Worm (Caenorhabditis elegans) whole organism, L1 larva: Measurements from ENCODE around the gene srh-69.

Experiments used
- C04F5.9 ChIP-seq: sonication (generic microtip); optimal IDR thresholded peaks from 2 replicates; lab custom pipeline; 2016; ENCODE audit warnings: missing genetic modification characterization, missing compliant biosample characterization
- F16B12.6 ChIP-seq: fragments of 150-350 bp; optimal IDR thresholded peaks from 2 replicates; lab custom pipeline; 2014; ENCODE audit warnings: missing biosample characterization, missing genetic modification characterization
- Y116A8C.19 ChIP-seq: sonication (generic microtip); optimal IDR thresholded peaks from 2 replicates; lab custom pipeline; 2016; ENCODE audit warnings: missing compliant biosample characterization, missing genetic modification characterization, borderline replicate concordance
- alr-1 ChIP-seq: fragments of 200-800 bp; sonication (Bioruptor generic); optimal IDR thresholded peaks from 2 replicates; lab custom pipeline; 2018; ENCODE audit warnings: borderline replicate concordance, mild to moderate bottlenecking, missing genetic modification characterization, missing compliant biosample characterization
- ceh-63 ChIP-seq: fragments of 200-800 bp; sonication (Bioruptor generic); optimal IDR thresholded peaks from 2 replicates; lab custom pipeline; 2018; ENCODE audit warnings: mild to moderate bottlenecking, missing genetic modification characterization, missing compliant biosample characterization
- ces-1 ChIP-seq: fragments of 150-350 bp; optimal IDR thresholded peaks from 2 replicates; lab custom pipeline; 2014; ENCODE audit warnings: missing biosample characterization, missing genetic modification reagents, missing genetic modification characterization
- dsc-1 ChIP-seq: sonication (generic microtip); optimal IDR thresholded peaks from 2 replicates; lab custom pipeline; 2016; ENCODE audit warnings: mild to moderate bottlenecking, missing genetic modification characterization, missing compliant biosample characterization
- efl-1 ChIP-seq, 4 experiments: fragments of 150-350 bp; optimal IDR thresholded peaks in 3 of 4; peaks in 1 of 4; 1 replicate in 1 of 4; 2 replicates in 3 of 4; lab custom pipeline; 2014; ENCODE audit warnings: missing biosample characterization in 2 of 4, missing genetic modification characterization in 2 of 4, missing genetic modification reagents in 2 of 4
- efl-3 ChIP-seq: fragments of 200-800 bp; sonication (Bioruptor generic); optimal IDR thresholded peaks from 2 replicates; lab custom pipeline; 2018; ENCODE audit warnings: mild to moderate bottlenecking, missing genetic modification characterization, missing compliant biosample characterization
- egl-13 ChIP-seq: sonication (generic microtip); optimal IDR thresholded peaks from 2 replicates; lab custom pipeline; 2016; ENCODE audit warnings: missing genotype, missing genetic modification reagents, missing genetic modification characterization, missing compliant biosample characterization
- elt-3 ChIP-seq, 6 experiments: fragments of 150-350 bp in 1 of 6; sonication (generic microtip); optimal IDR thresholded peaks; 2 replicates each; lab custom pipeline; 2017 to 2018; ENCODE audit warnings: missing biosample characterization in 6 of 6, missing genetic modification characterization in 6 of 6, inconsistent platforms in 1 of 6
- ets-5 ChIP-seq: fragments of 200-800 bp; sonication (Bioruptor generic); IDR thresholded peaks from 2 replicates; pipeline ENCODE4 v1.3.6; 2022; ENCODE audit warnings: missing genetic modification characterization, missing compliant biosample characterization
- fkh-4 ChIP-seq: sonication (generic microtip); optimal IDR thresholded peaks from 2 replicates; lab custom pipeline; 2016; ENCODE audit warnings: missing compliant biosample characterization, missing genetic modification characterization, borderline replicate concordance
- fos-1 ChIP-seq: fragments of 150-350 bp; optimal IDR thresholded peaks from 2 replicates; lab custom pipeline; 2014; ENCODE audit warnings: missing biosample characterization, missing genetic modification characterization
- lin-35 ChIP-seq, 2 experiments: fragments of 150-350 bp; optimal IDR thresholded peaks; 2 replicates each; lab custom pipeline; 2014; ENCODE audit warnings: missing biosample characterization in 2 of 2, missing genetic modification characterization in 2 of 2, missing genetic modification reagents in 2 of 2
- lin-39 ChIP-seq: fragments of 150-350 bp; optimal IDR thresholded peaks from 2 replicates; lab custom pipeline; 2014; ENCODE audit warnings: missing biosample characterization, missing genetic modification reagents, missing genetic modification characterization
- lir-3 ChIP-seq: sonication (generic microtip); optimal IDR thresholded peaks from 2 replicates; lab custom pipeline; 2016; ENCODE audit warnings: mild to moderate bottlenecking, missing genetic modification characterization, moderate library complexity, missing compliant biosample characterization; ENCODE audit not compliant: poor library complexity
- mdl-1 ChIP-seq, 2 experiments: fragments of 150-350 bp; optimal IDR thresholded peaks; 2 replicates each; lab custom pipeline; 2014 to 2017; ENCODE audit warnings: missing biosample characterization in 2 of 2, missing genetic modification characterization in 2 of 2, inconsistent platforms in 1 of 2
- mef-2 ChIP-seq: fragments of 150-350 bp; optimal IDR thresholded peaks from 2 replicates; lab custom pipeline; 2014; ENCODE audit warnings: missing biosample characterization, missing genetic modification characterization
- mep-1 ChIP-seq: fragments of 150-350 bp; optimal IDR thresholded peaks from 2 replicates; lab custom pipeline; 2014; ENCODE audit warnings: missing biosample characterization, missing genetic modification characterization
- nhr-19 ChIP-seq: fragments of 200-800 bp; sonication (Bioruptor generic); conservative IDR thresholded peaks from 2 replicates; pipeline ENCODE4 v1.3.6; 2022; ENCODE audit warnings: missing genetic modification characterization, missing compliant biosample characterization
- nhr-28 ChIP-seq: fragments of 150-350 bp; optimal IDR thresholded peaks from 2 replicates; lab custom pipeline; 2014; ENCODE audit warnings: missing biosample characterization, missing genetic modification characterization
- nhr-47 ChIP-seq: sonication (generic microtip); optimal IDR thresholded peaks from 2 replicates; lab custom pipeline; 2016; ENCODE audit warnings: mild to moderate bottlenecking, missing genetic modification characterization, moderate library complexity, missing compliant biosample characterization
- nhr-71 ChIP-seq: sonication (generic microtip); optimal IDR thresholded peaks from 2 replicates; lab custom pipeline; 2016; ENCODE audit warnings: mild to moderate bottlenecking, missing genetic modification characterization, moderate library complexity, missing compliant biosample characterization
- nhr-90 ChIP-seq: sonication (generic microtip); optimal IDR thresholded peaks from 2 replicates; lab custom pipeline; 2016; ENCODE audit warnings: mild to moderate bottlenecking, missing genetic modification characterization, missing compliant biosample characterization; ENCODE audit not compliant: poor library complexity
- pqm-1 ChIP-seq: sonication (generic microtip); optimal IDR thresholded peaks from 3 replicates; lab custom pipeline; 2017; ENCODE audit warnings: missing biosample characterization, missing genetic modification characterization
- rnt-1 ChIP-seq: sonication (generic microtip); optimal IDR thresholded peaks from 2 replicates; lab custom pipeline; 2016; ENCODE audit warnings: mild to moderate bottlenecking, missing genetic modification characterization, moderate library complexity, missing compliant biosample characterization
- skn-1 ChIP-seq: fragments of 150-350 bp; optimal IDR thresholded peaks from 2 replicates; lab custom pipeline; 2014; ENCODE audit warnings: missing biosample characterization, missing genetic modification characterization
- snu-23 ChIP-seq: sonication (generic microtip); optimal IDR thresholded peaks from 2 replicates; lab custom pipeline; 2016; ENCODE audit warnings: missing genetic modification characterization, missing compliant biosample characterization
- sptf-1 ChIP-seq: fragments of 150-350 bp; optimal IDR thresholded peaks from 2 replicates; lab custom pipeline; 2014; ENCODE audit warnings: missing biosample characterization, missing genetic modification characterization
- swsn-7 ChIP-seq: sonication (generic microtip); optimal IDR thresholded peaks from 2 replicates; lab custom pipeline; 2016; ENCODE audit warnings: missing genetic modification characterization, missing compliant biosample characterization
- unc-130 ChIP-seq: fragments of 150-350 bp; optimal IDR thresholded peaks from 2 replicates; lab custom pipeline; 2017; ENCODE audit warnings: missing biosample characterization, missing genetic modification characterization, inconsistent platforms
- unc-30 ChIP-seq: sonication (generic microtip); optimal IDR thresholded peaks from 2 replicates; lab custom pipeline; 2017; ENCODE audit warnings: missing biosample characterization, missing genetic modification characterization
- ztf-11 ChIP-seq, 2 experiments: sonication (generic microtip); optimal IDR thresholded peaks; 2 replicates each; lab custom pipeline; 2016 to 2017; ENCODE audit warnings: missing genetic modification characterization in 2 of 2, missing biosample characterization in 1 of 2, missing compliant biosample characterization in 1 of 2
- ztf-4 ChIP-seq: fragments of 150-350 bp; optimal IDR thresholded peaks from 2 replicates; lab custom pipeline; 2014; ENCODE audit warnings: missing biosample characterization, missing genetic modification characterization

The srh-69 gene

ce11 chrII:12482622-12483021 is 31.9 kb downstream of the srh-69 start, which contains the start of gene fbxb-102:
fbxb-102 (plus strand) TSS chrII:12482922.
- TF ChIP-seq nhr-19 (GFP tag; lab: Robert Waterston, UW) (no peak), ztf-11 (tag; optimal IDR thresholded peaks at IDR 0.05; lab: Kevin White, UChicago) (no peak), egl-13 (tag; lab: Kevin White, UChicago) (no peak), pqm-1 (tag; lab: Kevin White, UChicago) (no peak), ces-1 (GFP tag; lab: Kevin White, UChicago) (no peak), efl-1 (optimal IDR thresholded peaks at IDR 0.05; lab: Kevin White, UChicago) (no peak), efl-1 (GFP tag; optimal IDR thresholded peaks at IDR 0.05 in 1 of 2; lab: Kevin White, UChicago) (no peak), mep-1 (tag; lab: Kevin White, UChicago) (no peak), nhr-71 (tag; lab: Kevin White, UChicago) (no peak), lir-3 (tag; lab: Kevin White, UChicago) (no peak), unc-130 (tag; lab: Kevin White, UChicago) (no peak), swsn-7 (tag; lab: Kevin White, UChicago) (no peak), nhr-47 (no peak), unc-30 (tag; lab: Kevin White, UChicago) (no peak), lin-39 (tag; lab: Kevin White, UChicago) (no peak), lin-35 (GFP tag; optimal IDR thresholded peaks at IDR 0.05; lab: Kevin White, UChicago) (no peak), mdl-1 (tag; optimal IDR thresholded peaks at IDR 0.05; lab: Kevin White, UChicago) (no peak), sptf-1 (tag; lab: Kevin White, UChicago) (no peak), dsc-1 (tag; lab: Kevin White, UChicago) (no peak), C04F5.9 (no peak), rnt-1 (tag; lab: Kevin White, UChicago) (no peak)

- TF ChIP-seq swsn-7 (tag; lab: Kevin White, UChicago): no peak
- TF ChIP-seq efl-1 (optimal IDR thresholded peaks at IDR 0.05; lab: Kevin White, UChicago): no peak
- peak in 1 of 2 experiments; percentile 91 for TF ChIP-seq efl-1 (GFP tag; optimal IDR thresholded peaks at IDR 0.05 in 1 of 2; lab: Kevin White, UChicago)
These were observed 32.9 kb downstream of the srh-69 start for ce11 chrII:12481645-12482044.

- no peak for TF ChIP-seq F16B12.6 (tag; lab: Kevin White, UChicago)
These were observed 33.7 kb downstream of the srh-69 start, which contains the start of gene arrd-9 for ce11 chrII:12480811-12481210. arrd-9 (minus strand) TSS chrII:12480911.

DNA sequence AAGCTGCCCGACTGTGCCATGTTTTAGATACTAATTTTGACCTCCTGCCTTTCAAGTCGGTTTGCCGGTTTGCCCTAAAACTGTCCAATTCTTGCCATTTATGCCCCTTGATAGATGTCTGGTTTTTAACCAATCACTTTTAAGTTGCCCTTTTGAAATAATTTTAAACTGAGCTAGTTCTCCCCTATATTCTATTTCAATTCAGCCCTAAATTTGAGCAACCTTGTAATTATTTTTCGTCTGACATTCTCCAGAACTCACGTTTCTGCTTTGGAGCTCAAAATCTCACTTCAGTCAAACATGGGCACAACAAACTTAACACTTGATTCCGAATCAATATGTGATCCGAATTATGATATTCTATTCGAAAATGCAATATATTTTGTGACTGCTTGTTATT is 41.1 kb downstream of the srh-69 start, which contains the start of gene srg-17:
Gene srg-17, plus strand, starts transcription at position 301 of the 400 bp plus-strand sequence.
- TF ChIP-seq ets-5 (no peak), efl-1 (optimal IDR thresholded peaks at IDR 0.05; lab: Kevin White, UChicago) (no peak), efl-1 (GFP tag; optimal IDR thresholded peaks at IDR 0.05 in 1 of 2; lab: Kevin White, UChicago) (peak in 1 of 2 experiments; percentile 48)

- no peak for TF ChIP-seq efl-1 (optimal IDR thresholded peaks at IDR 0.05; lab: Kevin White, UChicago)
- peak in 1 of 2 experiments; percentile 58 for TF ChIP-seq efl-1 (GFP tag; optimal IDR thresholded peaks at IDR 0.05 in 1 of 2; lab: Kevin White, UChicago)
- TF ChIP-seq Y116A8C.19: no peak
- no peak for TF ChIP-seq fos-1 (tag; lab: Kevin White, UChicago)
These were observed 43.2 kb downstream of the srh-69 start, which contains the start of the genes F15A4.5 and phat-8 for ce11 chrII:12471138-12471855. F15A4.5 (minus strand) TSS chrII:12471238. phat-8 (plus strand) TSS chrII:12471805.

- no peak for TF ChIP-seq snu-23
- TF ChIP-seq mef-2 (tag; lab: Kevin White, UChicago): no peak
- TF ChIP-seq efl-1 (optimal IDR thresholded peaks at IDR 0.05; lab: Kevin White, UChicago): no peak
- no peak for TF ChIP-seq efl-1 (GFP tag; optimal IDR thresholded peaks at IDR 0.05 in 1 of 2; lab: Kevin White, UChicago)
- no peak for TF ChIP-seq Y116A8C.19
- TF ChIP-seq elt-3 (tag; optimal IDR thresholded peaks at IDR 0.05; lab: Kevin White, UChicago): no peak
- no peak for TF ChIP-seq rnt-1 (tag; lab: Kevin White, UChicago)
- TF ChIP-seq nhr-28 (tag; lab: Kevin White, UChicago): no peak
- TF ChIP-seq lin-35 (GFP tag; optimal IDR thresholded peaks at IDR 0.05; lab: Kevin White, UChicago): no peak
- no peak for TF ChIP-seq ceh-63
- TF ChIP-seq ztf-4 (tag; lab: Kevin White, UChicago): no peak
- no peak for TF ChIP-seq skn-1 (tag; lab: Kevin White, UChicago)
- TF ChIP-seq efl-3 (GFP tag; lab: Kevin White, UChicago): no peak
- TF ChIP-seq nhr-90: no peak
- no peak for TF ChIP-seq F16B12.6 (tag; lab: Kevin White, UChicago)
- TF ChIP-seq alr-1 (tag; lab: Kevin White, UChicago): no peak
- TF ChIP-seq fkh-4 (tag; lab: Kevin White, UChicago): no peak
- no peak for TF ChIP-seq egl-13 (tag; lab: Kevin White, UChicago)
- no peak for TF ChIP-seq unc-130 (tag; lab: Kevin White, UChicago)
- TF ChIP-seq, all 84 proteins: peak for 0
These were observed 47.5 kb downstream of the srh-69 start, which contains the start of gene srg-16 for ce11 chrII:12467047-12467446. srg-16 (plus strand) TSS chrII:12467133.
